Worm (Caenorhabditis elegans) whole organism, L2 larva: ENCODE results near the gene C34F6.10.

ENCODE experiments used
- C34F6.9 ChIP-seq: fragments of 150-350 bp; optimal IDR thresholded peaks from 2 replicates; lab custom pipeline; 2014; ENCODE audit warnings: missing biosample characterization, missing genetic modification characterization
- F13H6.1 ChIP-seq: sonication (generic microtip); optimal IDR thresholded peaks from 2 replicates; lab custom pipeline; 2016; ENCODE audit warnings: missing genetic modification characterization, missing compliant biosample characterization
- R02D3.7 ChIP-seq: fragments of 150-350 bp; optimal IDR thresholded peaks from 2 replicates; lab custom pipeline; 2014; ENCODE audit warnings: missing biosample characterization, missing genetic modification characterization
- Y55F3AM.14 ChIP-seq: fragments of 200-800 bp; sonication (Bioruptor generic); optimal IDR thresholded peaks from 2 replicates; lab custom pipeline; 2018; ENCODE audit warnings: mild to moderate bottlenecking, missing genetic modification characterization, missing compliant biosample characterization
- ZK546.5 ChIP-seq: sonication (generic microtip); optimal IDR thresholded peaks from 2 replicates; lab custom pipeline; 2017; ENCODE audit warnings: missing biosample characterization, missing genetic modification characterization
- aly-2 ChIP-seq: fragments of 150-350 bp; optimal IDR thresholded peaks from 2 replicates; lab custom pipeline; 2014; ENCODE audit warnings: missing biosample characterization, missing genetic modification characterization
- ama-1 ChIP-seq: fragments of 150-350 bp; optimal IDR thresholded peaks from 2 replicates; lab custom pipeline; 2018; ENCODE audit warnings: inconsistent platforms
- blmp-1 ChIP-seq: sonication (generic microtip); optimal IDR thresholded peaks from 2 replicates; lab custom pipeline; 2017; ENCODE audit warnings: missing genetic modification characterization, mild to moderate bottlenecking, missing compliant biosample characterization, antibody characterized with exemption, moderate library complexity; ENCODE audit not compliant: insufficient read depth
- ceh-16 ChIP-seq: fragments of 150-350 bp; optimal IDR thresholded peaks from 2 replicates; lab custom pipeline; 2014; ENCODE audit warnings: missing biosample characterization, missing genetic modification characterization
- ceh-82 ChIP-seq: fragments of 150-350 bp; optimal IDR thresholded peaks from 2 replicates; lab custom pipeline; 2014; ENCODE audit warnings: missing biosample characterization, missing genetic modification characterization
- elt-1 ChIP-seq: fragments of 150-350 bp; optimal IDR thresholded peaks from 2 replicates; lab custom pipeline; 2014; ENCODE audit warnings: missing biosample characterization, missing genetic modification characterization
- elt-3 ChIP-seq: sonication (generic microtip); optimal IDR thresholded peaks from 2 replicates; lab custom pipeline; 2017; ENCODE audit warnings: missing biosample characterization, missing genetic modification characterization
- fos-1 ChIP-seq: fragments of 150-350 bp; optimal IDR thresholded peaks from 2 replicates; lab custom pipeline; 2014; ENCODE audit warnings: missing biosample characterization, missing genetic modification characterization
- gmeb-1 ChIP-seq: fragments of 150-350 bp; optimal IDR thresholded peaks from 2 replicates; lab custom pipeline; 2014; ENCODE audit warnings: missing biosample characterization, missing genetic modification characterization
- lin-39 ChIP-seq: fragments of 150-350 bp; optimal IDR thresholded peaks from 2 replicates; lab custom pipeline; 2014; ENCODE audit warnings: missing biosample characterization, missing genetic modification reagents, missing genetic modification characterization
- lsy-2 ChIP-seq, 2 experiments: fragments of 150-350 bp in 1 of 2; sonication (generic microtip) in 1 of 2; optimal IDR thresholded peaks; 2 replicates each; lab custom pipeline; 2014 to 2017; ENCODE audit warnings: missing biosample characterization in 2 of 2, missing genetic modification characterization in 2 of 2
- mab-5 ChIP-seq: fragments of 150-350 bp; optimal IDR thresholded peaks from 2 replicates; lab custom pipeline; 2014; ENCODE audit warnings: missing biosample characterization, missing genetic modification characterization
- mbf-1 ChIP-seq: sonication (generic microtip); optimal IDR thresholded peaks from 2 replicates; lab custom pipeline; 2017; ENCODE audit warnings: missing biosample characterization, missing genetic modification characterization
- mdl-1 ChIP-seq, 2 experiments: fragments of 150-350 bp in 1 of 2; sonication (generic microtip) in 1 of 2; optimal IDR thresholded peaks; 2 replicates each; lab custom pipeline; 2017; ENCODE audit warnings: missing biosample characterization in 2 of 2, missing genetic modification characterization in 2 of 2
- nhr-10 ChIP-seq: sonication (generic microtip); optimal IDR thresholded peaks from 2 replicates; lab custom pipeline; 2017; ENCODE audit warnings: missing biosample characterization, missing genetic modification characterization
- nhr-11 ChIP-seq: fragments of 150-350 bp; optimal IDR thresholded peaks from 2 replicates; lab custom pipeline; 2014; ENCODE audit warnings: missing biosample characterization, missing genetic modification characterization
- nhr-12 ChIP-seq: fragments of 150-350 bp; optimal IDR thresholded peaks from 2 replicates; lab custom pipeline; 2014; ENCODE audit warnings: missing biosample characterization, missing genetic modification characterization
- nhr-129 ChIP-seq: fragments of 150-350 bp; optimal IDR thresholded peaks from 2 replicates; lab custom pipeline; 2014; ENCODE audit warnings: missing biosample characterization, missing genetic modification characterization
- nhr-21 ChIP-seq: fragments of 150-350 bp; optimal IDR thresholded peaks from 2 replicates; lab custom pipeline; 2014; ENCODE audit warnings: missing biosample characterization, missing genetic modification characterization
- nhr-23 ChIP-seq: fragments of 150-350 bp; optimal IDR thresholded peaks from 2 replicates; lab custom pipeline; 2014; ENCODE audit warnings: missing biosample characterization, missing genetic modification reagents, missing genetic modification characterization
- nhr-237 ChIP-seq: fragments of 150-350 bp; optimal IDR thresholded peaks from 2 replicates; lab custom pipeline; 2014; ENCODE audit warnings: missing biosample characterization, missing genetic modification characterization
- nhr-25 ChIP-seq: fragments of 150-350 bp; sonication (generic microtip); optimal IDR thresholded peaks from 3 replicates; lab custom pipeline; 2014; ENCODE audit warnings: missing biosample characterization, missing genetic modification characterization
- nhr-6 ChIP-seq: fragments of 150-350 bp; optimal IDR thresholded peaks from 2 replicates; lab custom pipeline; 2014; ENCODE audit warnings: missing biosample characterization, missing genetic modification characterization
- nhr-77 ChIP-seq: fragments of 150-350 bp; optimal IDR thresholded peaks from 2 replicates; lab custom pipeline; 2014; ENCODE audit warnings: missing biosample characterization, missing genetic modification characterization
- peb-1 ChIP-seq: fragments of 150-350 bp; optimal IDR thresholded peaks from 2 replicates; lab custom pipeline; 2014; ENCODE audit warnings: missing biosample characterization, missing genetic modification characterization
- sem-4 ChIP-seq: fragments of 150-350 bp; optimal IDR thresholded peaks from 2 replicates; lab custom pipeline; 2014; ENCODE audit warnings: missing biosample characterization, missing genetic modification reagents, missing genetic modification characterization
- sma-3 ChIP-seq: sonication (generic microtip); optimal IDR thresholded peaks from 2 replicates; lab custom pipeline; 2016; ENCODE audit warnings: missing genetic modification reagents, missing genetic modification characterization, missing compliant biosample characterization
- sma-9 ChIP-seq, 2 experiments: fragments of 150-350 bp in 1 of 2; sonication (generic microtip) in 1 of 2; optimal IDR thresholded peaks; 2 replicates each; lab custom pipeline; 2014 to 2016; ENCODE audit warnings: missing genetic modification characterization in 2 of 2, mild to moderate bottlenecking in 1 of 2, missing biosample characterization in 1 of 2, missing compliant biosample characterization in 1 of 2, missing genetic modification reagents in 1 of 2, moderate library complexity in 1 of 2
- unc-39 ChIP-seq: fragments of 150-350 bp; optimal IDR thresholded peaks from 2 replicates; lab custom pipeline; 2014; ENCODE audit warnings: missing biosample characterization, missing genetic modification characterization
- unc-55 ChIP-seq: fragments of 150-350 bp; sonication (generic microtip); optimal IDR thresholded peaks from 3 replicates; lab custom pipeline; 2014; ENCODE audit warnings: missing biosample characterization, missing genetic modification reagents, missing genetic modification characterization
- unc-62 ChIP-seq: fragments of 150-350 bp; optimal IDR thresholded peaks from 2 replicates; lab custom pipeline; 2014; ENCODE audit warnings: missing biosample characterization, missing genetic modification reagents, missing genetic modification characterization
- zag-1 ChIP-seq: fragments of 150-350 bp; optimal IDR thresholded peaks from 2 replicates; lab custom pipeline; 2014; ENCODE audit warnings: missing biosample characterization, missing genetic modification characterization
- ztf-1 ChIP-seq: fragments of 200-800 bp; sonication (Bioruptor generic); conservative IDR thresholded peaks from 2 replicates; pipeline ENCODE4 v1.3.6; 2022; ENCODE audit warnings: missing genetic modification characterization, missing compliant biosample characterization
- ztf-11 ChIP-seq: sonication (generic microtip); optimal IDR thresholded peaks from 2 replicates; lab custom pipeline; 2017; ENCODE audit warnings: missing biosample characterization, missing genetic modification characterization
- ztf-4 ChIP-seq: fragments of 150-350 bp; optimal IDR thresholded peaks from 2 replicates; lab custom pipeline; 2014; ENCODE audit warnings: missing biosample characterization, missing genetic modification characterization

C34F6.10 gene

DNA sequence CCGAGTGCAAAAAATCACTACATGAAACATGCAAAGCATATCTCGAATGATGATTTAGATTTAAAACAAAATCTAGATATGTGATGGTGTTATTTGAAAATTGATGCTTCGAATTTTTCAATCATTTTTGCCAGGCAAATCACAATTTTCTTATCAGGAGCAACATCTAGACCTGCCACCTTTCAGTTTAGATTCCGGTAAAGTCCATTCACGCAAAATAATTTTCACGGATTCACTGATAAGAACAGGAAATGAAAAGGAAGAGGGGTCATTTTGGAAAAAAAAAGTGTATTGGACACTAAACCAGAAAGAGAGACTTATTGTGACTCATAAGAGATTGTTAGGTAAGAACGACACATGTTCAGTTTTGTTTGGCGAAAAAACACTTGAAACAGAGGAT is 11.5 kb upstream of the C34F6.10 start:
- no peak for TF ChIP-seq peb-1 (tag; lab: Kevin White, UChicago)
- TF ChIP-seq fos-1 (tag; lab: Kevin White, UChicago) = peak; percentile 88
- no peak for TF ChIP-seq nhr-11

- peak; percentile 62 for TF ChIP-seq fos-1 (tag; lab: Kevin White, UChicago)
- no peak for TF ChIP-seq F13H6.1 (tag; lab: Kevin White, UChicago)
Observed at ce11 chrX:11250983-11251382, 10.5 kb upstream of the C34F6.10 start.

DNA sequence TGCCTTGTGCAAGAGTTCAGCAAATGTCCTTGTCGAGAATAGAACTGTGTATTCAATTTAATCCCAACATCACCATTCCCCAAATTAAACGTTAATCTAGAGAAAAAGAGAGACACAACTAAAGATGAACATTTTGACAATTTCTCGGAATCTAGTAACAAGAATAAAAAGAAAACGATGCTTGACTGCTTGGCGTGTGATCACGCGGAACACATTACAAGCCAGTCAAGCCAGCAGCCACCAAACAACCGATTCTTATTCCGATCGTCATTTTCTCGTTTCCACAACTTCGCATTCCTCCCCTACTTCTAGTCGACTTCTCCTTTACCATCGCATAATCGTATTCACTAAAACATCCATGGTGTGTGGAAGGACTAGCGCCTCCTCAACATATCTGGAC is 9.0 kb upstream of the C34F6.10 start:
- no peak for TF ChIP-seq unc-39
- no peak for TF ChIP-seq sma-9 (GFP tag; optimal IDR thresholded peaks at IDR 0.05; lab: Kevin White, UChicago)
- no peak for TF ChIP-seq sma-9 (tag; optimal IDR thresholded peaks at IDR 0.05; lab: Kevin White, UChicago)
- TF ChIP-seq nhr-23 (tag; lab: Kevin White, UChicago) = no peak
- no peak for TF ChIP-seq lsy-2 (tag; optimal IDR thresholded peaks at IDR 0.05; lab: Kevin White, UChicago)
- no peak for TF ChIP-seq ztf-1 (GFP tag; lab: Robert Waterston, UW)
- TF ChIP-seq ZK546.5 (tag; lab: Kevin White, UChicago) = no peak
- no peak for TF ChIP-seq nhr-25 (tag; lab: Kevin White, UChicago)
- TF ChIP-seq C34F6.9 (tag; lab: Kevin White, UChicago) = no peak
- no peak for TF ChIP-seq unc-62
- TF ChIP-seq, all 48 proteins: peak for 0

ce11 chrX:11248083-11248482 is 7.6 kb upstream of the C34F6.10 start:
- TF ChIP-seq C34F6.9 (tag; lab: Kevin White, UChicago) = no peak
- no peak for TF ChIP-seq zag-1 (tag; lab: Kevin White, UChicago)
- no peak for TF ChIP-seq nhr-12
- no peak for TF ChIP-seq ceh-82 (tag; lab: Kevin White, UChicago)
- TF ChIP-seq nhr-23 (tag; lab: Kevin White, UChicago) = no peak
- peak; percentile 57 for TF ChIP-seq sma-3
- TF ChIP-seq nhr-25 (tag; lab: Kevin White, UChicago) = peak; percentile 50
- no peak for TF ChIP-seq nhr-237 (tag; lab: Kevin White, UChicago)
- no peak for TF ChIP-seq nhr-129 (tag; lab: Kevin White, UChicago)
- no peak for TF ChIP-seq nhr-6 (tag; lab: Kevin White, UChicago)
- TF ChIP-seq ztf-1 (GFP tag; lab: Robert Waterston, UW) = no peak
- TF ChIP-seq blmp-1 (tag; lab: Kevin White, UChicago) = no peak
- peak in 1 of 2 experiments; percentile 30 for TF ChIP-seq mdl-1 (tag; optimal IDR thresholded peaks at IDR 0.05; lab: Kevin White, UChicago)
- TF ChIP-seq nhr-77 (tag; lab: Kevin White, UChicago) = no peak
- TF ChIP-seq elt-3 (tag; lab: Kevin White, UChicago) = no peak
- TF ChIP-seq ztf-4 (tag; lab: Kevin White, UChicago) = no peak
- peak; percentile 31 for TF ChIP-seq sem-4 (tag; lab: Kevin White, UChicago)
- no peak for TF ChIP-seq elt-1 (tag; lab: Kevin White, UChicago)
- TF ChIP-seq sma-9 (GFP tag; optimal IDR thresholded peaks at IDR 0.05; lab: Kevin White, UChicago) = peak; percentile 31
- TF ChIP-seq sma-9 (tag; optimal IDR thresholded peaks at IDR 0.05; lab: Kevin White, UChicago) = no peak
- TF ChIP-seq gmeb-1 (tag; lab: Kevin White, UChicago) = no peak
- TF ChIP-seq ama-1 (lab: Kevin White, UChicago) = no peak
- no peak for TF ChIP-seq unc-55 (GFP tag; lab: Kevin White, UChicago)
- TF ChIP-seq fos-1 (tag; lab: Kevin White, UChicago) = peak; percentile 11
- no peak for TF ChIP-seq ceh-16 (tag; lab: Kevin White, UChicago)
- TF ChIP-seq nhr-21 (tag; lab: Kevin White, UChicago) = peak; percentile 76
- no peak for TF ChIP-seq R02D3.7
- TF ChIP-seq mab-5 (tag; lab: Kevin White, UChicago) = no peak
- no peak for TF ChIP-seq lin-39 (tag; lab: Kevin White, UChicago)
- no peak for TF ChIP-seq unc-39
- TF ChIP-seq nhr-10 (tag; lab: Kevin White, UChicago) = no peak
- no peak for TF ChIP-seq ZK546.5 (tag; lab: Kevin White, UChicago)
- no peak for TF ChIP-seq ztf-11 (tag; lab: Kevin White, UChicago)
- peak; percentile 19 for TF ChIP-seq Y55F3AM.14 (GFP tag; lab: Kevin White, UChicago)
- no peak for TF ChIP-seq mbf-1 (tag; lab: Kevin White, UChicago)
- TF ChIP-seq lsy-2 (tag; optimal IDR thresholded peaks at IDR 0.05; lab: Kevin White, UChicago) = peak in 1 of 2 experiments; percentile 5
- TF ChIP-seq peb-1 (tag; lab: Kevin White, UChicago) = no peak
- peak; percentile 23 for TF ChIP-seq F13H6.1 (tag; lab: Kevin White, UChicago)
- no peak for TF ChIP-seq aly-2 (tag; lab: Kevin White, UChicago)
- TF ChIP-seq unc-62 = no peak
